Worm (Caenorhabditis elegans): ENCODE data around the gene Y38E10A.24.

- TF ChIP-seq ama-1 (optimal IDR thresholded peaks at IDR 0.05) (no peak), ceh-36 (tag; optimal IDR thresholded peaks at IDR 0.05) (no peak), hnd-1 (tag; optimal IDR thresholded peaks at IDR 0.05) (no peak), ets-7 (tag; optimal IDR thresholded peaks at IDR 0.05) (no peak), ceh-13 (GFP tag; optimal IDR thresholded peaks at IDR 0.05) (no peak), tbx-37 (GFP tag; conservative IDR thresholded peaks at IDR 0.05) (no peak), pes-1 (GFP tag; IDR thresholded peaks at IDR 0.05) (no peak), aly-1 (tag; optimal IDR thresholded peaks at IDR 0.05) (no peak)
These were observed 20.4 kb upstream of the Y38E10A.24 start for ce11 chrII:12658409-12658808.
